Fruit fly (Drosophila melanogaster): Measurements from ENCODE around the gene CG3713.

Gene CG3713

dm6 chrX:805907-806306 is 41.0 kb downstream of the CG3713 start, which contains the start of gene Sec22:
Sec22 (plus strand) TSS chrX:806076.
- TF ChIP-seq usp (GFP tag; optimal IDR thresholded peaks at IDR 0.05), result no peak
- no peak for TF ChIP-seq CG8478 (optimal IDR thresholded peaks at IDR 0.05)
- no peak for TF ChIP-seq Dll (optimal IDR thresholded peaks at IDR 0.05)
- no peak for TF ChIP-seq pan (optimal IDR thresholded peaks at IDR 0.05)
- TF ChIP-seq EcR (GFP tag; optimal IDR thresholded peaks at IDR 0.05), result no peak
- TF ChIP-seq psq (optimal IDR thresholded peaks at IDR 0.05), result no peak

dm6 chrX:804821-805220 is 42.1 kb downstream of the CG3713 start, which contains the start of gene CG13358:
CG13358 (minus strand) TSS chrX:804921.
- no peak for TF ChIP-seq usp (GFP tag; optimal IDR thresholded peaks at IDR 0.05)
- TF ChIP-seq psq (optimal IDR thresholded peaks at IDR 0.05), result no peak
- no peak for TF ChIP-seq CG8478 (optimal IDR thresholded peaks at IDR 0.05)
- TF ChIP-seq EcR (GFP tag; optimal IDR thresholded peaks at IDR 0.05), result no peak
- TF ChIP-seq pan (optimal IDR thresholded peaks at IDR 0.05), result no peak
- TF ChIP-seq Dll (optimal IDR thresholded peaks at IDR 0.05), result no peak

dm6 chrX:803370-803769 is 43.6 kb downstream of the CG3713 start, which contains the start of gene CG13359:
CG13359 (minus strand) TSS chrX:803470.
- TF ChIP-seq Dll (optimal IDR thresholded peaks at IDR 0.05) (no peak), usp (GFP tag; optimal IDR thresholded peaks at IDR 0.05) (no peak), CG8478 (optimal IDR thresholded peaks at IDR 0.05) (no peak), pan (optimal IDR thresholded peaks at IDR 0.05) (no peak), psq (optimal IDR thresholded peaks at IDR 0.05) (no peak), EcR (GFP tag; optimal IDR thresholded peaks at IDR 0.05) (no peak)

dm6 chrX:801157-801872 is 45.6 kb downstream of the CG3713 start, which contains the start of gene Rbf:
Rbf (minus strand) TSS chrX:801479.
- TF ChIP-seq psq (optimal IDR thresholded peaks at IDR 0.05) (no peak), pan (optimal IDR thresholded peaks at IDR 0.05) (no peak), Dll (optimal IDR thresholded peaks at IDR 0.05) (no peak), usp (GFP tag; optimal IDR thresholded peaks at IDR 0.05) (no peak)

- TF ChIP-seq pan (optimal IDR thresholded peaks at IDR 0.05) (no peak), EcR (GFP tag; optimal IDR thresholded peaks at IDR 0.05) (no peak), psq (optimal IDR thresholded peaks at IDR 0.05) (no peak), usp (GFP tag; optimal IDR thresholded peaks at IDR 0.05) (no peak), Dll (optimal IDR thresholded peaks at IDR 0.05) (no peak), CG8478 (optimal IDR thresholded peaks at IDR 0.05) (no peak)
Observed at dm6 chrX:796397-796989, 50.5 kb downstream of the CG3713 start.
